Worm (Caenorhabditis elegans): Measurements from ENCODE around the gene hrg-6.
"Not testable (repeated sequence)": the region's sequence is repeated elsewhere in the genome, so short reads cannot be mapped to it uniquely, and the experiment has no call there.

The hrg-6 gene

ce11 chrIV:11032288-11032687 is at the start of gene hrg-6:
TSS of gene hrg-6 (plus strand) at chrIV:11032588.
- no peak for TF ChIP-seq unc-62 (GFP tag; optimal IDR thresholded peaks at IDR 0.05)
- peak; percentile 36 for TF ChIP-seq zag-1 (tag; optimal IDR thresholded peaks at IDR 0.05)

- TF ChIP-seq sea-2 (GFP tag; optimal IDR thresholded peaks at IDR 0.05) (no peak), R02D3.7 (tag; optimal IDR thresholded peaks at IDR 0.05) (no peak), snpc-4 (tag; optimal IDR thresholded peaks at IDR 0.05) (no peak), lin-39 (tag; optimal IDR thresholded peaks at IDR 0.05) (no peak), unc-39 (tag; optimal IDR thresholded peaks at IDR 0.05) (no peak), egl-27 (tag; optimal IDR thresholded peaks at IDR 0.05) (no peak), jun-1 (tag; optimal IDR thresholded peaks at IDR 0.05) (no peak), nhr-67 (tag; optimal IDR thresholded peaks at IDR 0.05) (no peak), tbx-2 (tag; optimal IDR thresholded peaks at IDR 0.05) (no peak), ceh-9 (tag; optimal IDR thresholded peaks at IDR 0.05) (no peak), ceh-28 (tag; optimal IDR thresholded peaks at IDR 0.05) (no peak), ceh-82 (tag; optimal IDR thresholded peaks at IDR 0.05) (no peak), unc-62 (GFP tag; optimal IDR thresholded peaks at IDR 0.05) (no peak), elt-2 (tag; optimal IDR thresholded peaks at IDR 0.05) (no peak)
Measured at ce11 chrIV:10985568-10986035, 46.8 kb upstream of the hrg-6 start, which contains the start of gene cyb-2.1. TSS of gene cyb-2.1 (plus strand) at chrIV:10985985.

ce11 chrIV:10987342-10987945 is 44.9 kb upstream of the hrg-6 start, which contains the start of gene Y43E12A.3:
TSS of gene Y43E12A.3 (plus strand) at chrIV:10987895.
- TF ChIP-seq nhr-23, elt-3, egl-5 (tag; optimal IDR thresholded peaks at IDR 0.05): not testable (repeated sequence)

- no peak for TF ChIP-seq ZK546.5 (tag; optimal IDR thresholded peaks at IDR 0.05)
- TF ChIP-seq sea-2 (GFP tag; optimal IDR thresholded peaks at IDR 0.05): no peak
- TF ChIP-seq tbx-2 (tag; optimal IDR thresholded peaks at IDR 0.05): no peak
- no peak for TF ChIP-seq nhr-23 (tag; optimal IDR thresholded peaks at IDR 0.05)
- no peak for TF ChIP-seq nhr-11 (tag; optimal IDR thresholded peaks at IDR 0.05)
- TF ChIP-seq lsy-12 (tag; optimal IDR thresholded peaks at IDR 0.05): no peak
- TF ChIP-seq ceh-9 (tag; optimal IDR thresholded peaks at IDR 0.05): no peak
- no peak for TF ChIP-seq hmg-11 (tag; optimal IDR thresholded peaks at IDR 0.05)
- TF ChIP-seq lin-39 (tag; optimal IDR thresholded peaks at IDR 0.05): no peak
Measured at ce11 chrIV:10990699-10991098, 41.7 kb upstream of the hrg-6 start, which contains the start of gene F13H10.5. TSS of gene F13H10.5 (plus strand) at chrIV:10990999.

- no peak for TF ChIP-seq ztf-4 (tag; optimal IDR thresholded peaks at IDR 0.05)
- no peak for TF ChIP-seq ceh-9 (tag; optimal IDR thresholded peaks at IDR 0.05)
- TF ChIP-seq nhr-76 (tag; optimal IDR thresholded peaks at IDR 0.05): no peak
- TF ChIP-seq fos-1 (tag; optimal IDR thresholded peaks at IDR 0.05): no peak
- TF ChIP-seq daf-12 (tag; optimal IDR thresholded peaks at IDR 0.05): no peak
- no peak for TF ChIP-seq aly-2 (tag; optimal IDR thresholded peaks at IDR 0.05)
- no peak for TF ChIP-seq fkh-10 (GFP tag; optimal IDR thresholded peaks at IDR 0.05)
- TF ChIP-seq elt-3 (tag; optimal IDR thresholded peaks at IDR 0.05): no peak
- TF ChIP-seq ceh-16 (tag; optimal IDR thresholded peaks at IDR 0.05): no peak
- TF ChIP-seq fkh-2 (tag; optimal IDR thresholded peaks at IDR 0.05): no peak
- TF ChIP-seq pqm-1 (tag; optimal IDR thresholded peaks at IDR 0.05): no peak
Measured at ce11 chrIV:11001614-11002013, 30.8 kb upstream of the hrg-6 start, which contains the start of gene F13H10.9. TSS of gene F13H10.9 (plus strand) at chrIV:11001914.

- TF ChIP-seq lsy-12 (tag; optimal IDR thresholded peaks at IDR 0.05) (no peak), zag-1 (tag; optimal IDR thresholded peaks at IDR 0.05) (no peak), fkh-2 (tag; optimal IDR thresholded peaks at IDR 0.05) (no peak), fkh-10 (GFP tag; optimal IDR thresholded peaks at IDR 0.05) (no peak), tbx-2 (tag; optimal IDR thresholded peaks at IDR 0.05) (no peak), egl-5 (tag; optimal IDR thresholded peaks at IDR 0.05) (no peak), lin-39 (tag; optimal IDR thresholded peaks at IDR 0.05) (no peak), nhr-43 (tag; optimal IDR thresholded peaks at IDR 0.05; ENCODE audit: poor library complexity, severe bottlenecking) (no peak), nhr-237 (tag; optimal IDR thresholded peaks at IDR 0.05) (no peak), sea-2 (GFP tag; optimal IDR thresholded peaks at IDR 0.05) (no peak), ama-1 (optimal IDR thresholded peaks at IDR 0.05) (no peak), eor-1 (tag; optimal IDR thresholded peaks at IDR 0.05) (no peak), fos-1 (tag; optimal IDR thresholded peaks at IDR 0.05) (no peak), ceh-82 (tag; optimal IDR thresholded peaks at IDR 0.05) (no peak), ztf-4 (tag; optimal IDR thresholded peaks at IDR 0.05) (no peak), nhr-12 (tag; optimal IDR thresholded peaks at IDR 0.05) (no peak), nhr-67 (tag; optimal IDR thresholded peaks at IDR 0.05) (no peak), elt-1 (tag; optimal IDR thresholded peaks at IDR 0.05) (no peak), elt-2 (tag; optimal IDR thresholded peaks at IDR 0.05) (no peak)
Measured at ce11 chrIV:11004273-11004672, 28.1 kb upstream of the hrg-6 start, which contains the start of gene F13H10.1. TSS of gene F13H10.1 (plus strand) at chrIV:11004573.
